Worm (Caenorhabditis elegans) whole organism, young adult: ENCODE results near the gene C39E6.2.

ENCODE experiments used
- B0261.1 ChIP-seq: sonication (generic microtip); optimal IDR thresholded peaks from 2 replicates; lab custom pipeline; 2016; ENCODE audit warnings: mild to moderate bottlenecking, missing genetic modification characterization, moderate library complexity, missing compliant biosample characterization
- D2030.7 ChIP-seq: fragments of 200-800 bp; sonication (Bioruptor generic); IDR thresholded peaks from 2 replicates; pipeline ENCODE4 v1.3.6; 2022; ENCODE audit warnings: missing genetic modification reagents, missing genetic modification characterization, missing compliant biosample characterization
- F23B12.7 ChIP-seq: sonication (generic microtip); optimal IDR thresholded peaks from 2 replicates; lab custom pipeline; 2017; ENCODE audit warnings: missing genetic modification characterization, mild to moderate bottlenecking, missing compliant biosample characterization, antibody characterized with exemption, moderate library complexity; ENCODE audit not compliant: insufficient read depth
- F33H1.4 ChIP-seq: fragments of 200-800 bp; sonication (Bioruptor generic); IDR thresholded peaks from 2 replicates; pipeline ENCODE4 v1.3.6; 2022; ENCODE audit warnings: missing genetic modification reagents, missing genetic modification characterization, missing compliant biosample characterization
- F49E8.2 ChIP-seq: sonication (generic microtip); optimal IDR thresholded peaks from 3 replicates; lab custom pipeline; 2017; ENCODE audit warnings: missing genetic modification characterization, mild to moderate bottlenecking, missing compliant biosample characterization, antibody characterized with exemption, moderate library complexity; ENCODE audit not compliant: insufficient read depth
- F57A8.1 ChIP-seq: fragments of 200-800 bp; sonication (Bioruptor generic); optimal IDR thresholded peaks from 2 replicates; lab custom pipeline; 2018; ENCODE audit warnings: mild to moderate bottlenecking, missing genetic modification characterization, moderate library complexity, missing compliant biosample characterization
- T07F8.4 ChIP-seq: sonication (generic microtip); optimal IDR thresholded peaks from 2 replicates; lab custom pipeline; 2016; ENCODE audit warnings: mild to moderate bottlenecking, missing genetic modification characterization, moderate library complexity, missing compliant biosample characterization
- T26A5.8 ChIP-seq: sonication (generic microtip); optimal IDR thresholded peaks from 2 replicates; lab custom pipeline; 2016; ENCODE audit warnings: missing genetic modification characterization, missing compliant biosample characterization
- Y53F4B.3 ChIP-seq: fragments of 200-800 bp; sonication (Bioruptor generic); IDR thresholded peaks from 2 replicates; pipeline ENCODE4 v1.3.6; 2022; ENCODE audit warnings: missing genetic modification reagents, missing genetic modification characterization, missing compliant biosample characterization
- Y53G8AR.9 ChIP-seq: fragments of 200-800 bp; sonication (Bioruptor generic); conservative IDR thresholded peaks from 2 replicates; pipeline ENCODE4 v1.3.6; 2022; ENCODE audit warnings: missing genetic modification reagents, missing genetic modification characterization, missing compliant biosample characterization
- Y67H2A.10 ChIP-seq: fragments of 200-800 bp; sonication (Bioruptor generic); conservative IDR thresholded peaks from 2 replicates; pipeline ENCODE4 v1.3.6; 2022; ENCODE audit warnings: missing genetic modification reagents, missing genetic modification characterization, missing compliant biosample characterization
- ama-1 ChIP-seq, 3 experiments: fragments of 150-350 bp in 1 of 3; sonication (generic microtip) in 2 of 3; optimal IDR thresholded peaks; 2 replicates each; lab custom pipeline; 2014 to 2018; ENCODE audit warnings: missing biosample characterization in 2 of 3, missing genetic modification characterization in 2 of 3, missing genetic modification reagents in 2 of 3
- aptf-2 ChIP-seq: fragments of 200-800 bp; sonication (Bioruptor generic); conservative IDR thresholded peaks from 2 replicates; pipeline ENCODE4 v1.3.6; 2022; ENCODE audit warnings: missing genetic modification reagents, missing genetic modification characterization, missing compliant biosample characterization
- athp-1 ChIP-seq: sonication (generic microtip); optimal IDR thresholded peaks from 2 replicates; lab custom pipeline; 2017; ENCODE audit warnings: mild to moderate bottlenecking, missing genetic modification characterization, missing compliant biosample characterization
- attf-5 ChIP-seq: fragments of 200-800 bp; sonication (Bioruptor generic); optimal IDR thresholded peaks from 2 replicates; lab custom pipeline; 2018; ENCODE audit warnings: mild to moderate bottlenecking, missing genetic modification characterization, missing compliant biosample characterization
- attf-6 ChIP-seq: fragments of 200-800 bp; sonication (Bioruptor generic); IDR thresholded peaks from 2 replicates; pipeline ENCODE4 v1.3.6; 2022; ENCODE audit warnings: missing genetic modification reagents, missing genetic modification characterization, missing compliant biosample characterization
- cebp-1 ChIP-seq, 2 experiments: fragments of 200-800 bp in 1 of 2; sonication (Bioruptor generic) in 1 of 2; sonication (generic microtip) in 1 of 2; IDR thresholded peaks in 1 of 2; optimal IDR thresholded peaks in 1 of 2; 2 replicates each; pipeline versions ENCODE4 v1.3.6 to Lab custom; 2017 to 2022; ENCODE audit warnings: missing compliant biosample characterization in 2 of 2, missing genetic modification characterization in 2 of 2, mild to moderate bottlenecking in 1 of 2, missing genetic modification reagents in 1 of 2, moderate library complexity in 1 of 2
- cebp-2 ChIP-seq: fragments of 200-800 bp; sonication (Bioruptor generic); IDR thresholded peaks from 2 replicates; pipeline ENCODE4 v1.3.6; 2022; ENCODE audit warnings: missing genetic modification characterization, missing compliant biosample characterization
- ceh-100 ChIP-seq: fragments of 200-800 bp; sonication (Bioruptor generic); IDR thresholded peaks from 2 replicates; pipeline ENCODE4 v1.3.6; 2022; ENCODE audit warnings: missing genetic modification reagents, missing genetic modification characterization, missing compliant biosample characterization
- ceh-27 ChIP-seq: fragments of 200-800 bp; sonication (Bioruptor generic); optimal IDR thresholded peaks from 2 replicates; lab custom pipeline; 2018; ENCODE audit warnings: mild to moderate bottlenecking, missing genetic modification characterization, moderate library complexity, missing compliant biosample characterization
- ceh-58 ChIP-seq: fragments of 200-800 bp; sonication (Bioruptor generic); IDR thresholded peaks from 2 replicates; pipeline ENCODE4 v1.3.6; 2022; ENCODE audit warnings: missing genetic modification characterization, missing compliant biosample characterization
- die-1 ChIP-seq: sonication (generic microtip); optimal IDR thresholded peaks from 2 replicates; lab custom pipeline; 2016; ENCODE audit warnings: missing genotype, mild to moderate bottlenecking, missing genetic modification characterization, missing compliant biosample characterization
- dox-1 ChIP-seq: fragments of 200-800 bp; sonication (Bioruptor generic); IDR thresholded peaks from 2 replicates; pipeline ENCODE4 v1.3.6; 2022; ENCODE audit warnings: missing genetic modification reagents, missing genetic modification characterization, missing compliant biosample characterization
- dpff-1 ChIP-seq: sonication (generic microtip); optimal IDR thresholded peaks from 2 replicates; lab custom pipeline; 2017; ENCODE audit warnings: mild to moderate bottlenecking, missing genetic modification characterization, missing compliant biosample characterization
- dpl-1 ChIP-seq: fragments of 150-350 bp; optimal IDR thresholded peaks from 2 replicates; lab custom pipeline; 2014; ENCODE audit warnings: missing biosample characterization, missing genetic modification reagents, missing genetic modification characterization
- egrh-3 ChIP-seq: fragments of 200-800 bp; sonication (Bioruptor generic); IDR thresholded peaks from 2 replicates; pipeline ENCODE4 v1.3.6; 2022; ENCODE audit warnings: missing genetic modification reagents, missing genetic modification characterization, missing compliant biosample characterization
- him-1 ChIP-seq: sonication (generic microtip); optimal IDR thresholded peaks from 2 replicates; lab custom pipeline; 2016; ENCODE audit warnings: missing genotype, missing genetic modification reagents, missing genetic modification characterization, missing compliant biosample characterization
- lag-1 ChIP-seq: fragments of 200-800 bp; sonication (Bioruptor generic); IDR thresholded peaks from 2 replicates; pipeline ENCODE4 v1.3.6; 2022; ENCODE audit warnings: missing genetic modification reagents, missing genetic modification characterization, missing compliant biosample characterization
- let-526 ChIP-seq: fragments of 200-800 bp; sonication (Bioruptor generic); IDR thresholded peaks from 2 replicates; pipeline ENCODE4 v1.3.6; 2022; ENCODE audit warnings: missing genetic modification reagents, missing genetic modification characterization, missing compliant biosample characterization
- let-607 ChIP-seq, 2 experiments: fragments of 200-800 bp in 1 of 2; sonication (Bioruptor generic) in 1 of 2; sonication (generic microtip) in 1 of 2; optimal IDR thresholded peaks; 2 replicates each; lab custom pipeline; 2016 to 2018; ENCODE audit warnings: mild to moderate bottlenecking in 2 of 2, missing compliant biosample characterization in 2 of 2, missing genetic modification characterization in 2 of 2, moderate library complexity in 2 of 2, missing genotype in 1 of 2
- lin-40 ChIP-seq: sonication (generic microtip); optimal IDR thresholded peaks from 2 replicates; lab custom pipeline; 2016; ENCODE audit warnings: missing genetic modification characterization, mild to moderate bottlenecking, missing compliant biosample characterization, missing genotype, missing genetic modification reagents
- lin-54 ChIP-seq: fragments of 200-800 bp; sonication (Bioruptor generic); optimal IDR thresholded peaks from 2 replicates; lab custom pipeline; 2018; ENCODE audit warnings: mild to moderate bottlenecking, missing genetic modification characterization, missing compliant biosample characterization
- lir-1 ChIP-seq: fragments of 200-800 bp; sonication (Bioruptor generic); conservative IDR thresholded peaks from 2 replicates; pipeline ENCODE4 v1.3.6; 2022; ENCODE audit warnings: missing genetic modification reagents, missing genetic modification characterization, missing compliant biosample characterization
- madf-10 ChIP-seq: sonication (generic microtip); optimal IDR thresholded peaks from 2 replicates; lab custom pipeline; 2016; ENCODE audit warnings: mild to moderate bottlenecking, missing genetic modification characterization, missing compliant biosample characterization
- mcd-1 ChIP-seq: fragments of 200-800 bp; sonication (Bioruptor generic); IDR thresholded peaks from 2 replicates; pipeline ENCODE4 v1.3.6; 2022; ENCODE audit warnings: missing genetic modification reagents, missing genetic modification characterization, missing compliant biosample characterization
- mxl-1 ChIP-seq: sonication (generic microtip); optimal IDR thresholded peaks from 2 replicates; lab custom pipeline; 2016; ENCODE audit warnings: missing genetic modification characterization, missing compliant biosample characterization
- nhr-120 ChIP-seq: fragments of 200-800 bp; sonication (Bioruptor generic); IDR thresholded peaks from 2 replicates; pipeline ENCODE4 v1.3.6; 2022; ENCODE audit warnings: missing genetic modification characterization, missing compliant biosample characterization
- nhr-80 ChIP-seq: sonication (generic microtip); optimal IDR thresholded peaks from 2 replicates; lab custom pipeline; 2016; ENCODE audit warnings: missing genetic modification characterization, missing compliant biosample characterization
- pbrm-1 ChIP-seq: fragments of 200-800 bp; sonication (Bioruptor generic); IDR thresholded peaks from 2 replicates; pipeline ENCODE4 v1.3.6; 2022; ENCODE audit warnings: missing genetic modification reagents, missing genetic modification characterization, missing compliant biosample characterization
- repo-1 ChIP-seq: sonication (generic microtip); optimal IDR thresholded peaks from 2 replicates; lab custom pipeline; 2017; ENCODE audit warnings: mild to moderate bottlenecking, missing genetic modification characterization, missing compliant biosample characterization
- snpc-4 ChIP-seq, 5 experiments: fragments of 150-350 bp in 1 of 5; sonication (generic microtip) in 4 of 5; optimal IDR thresholded peaks; 2 replicates each; lab custom pipeline; 2014 to 2018; ENCODE audit warnings: missing genetic modification characterization in 5 of 5, missing biosample characterization in 3 of 5, antibody characterized with exemption in 2 of 5, mild to moderate bottlenecking in 2 of 5, missing compliant biosample characterization in 2 of 5, missing genotype in 2 of 5, moderate library complexity in 2 of 5, missing genetic modification reagents in 1 of 5
- somi-1 ChIP-seq: fragments of 200-800 bp; sonication (Bioruptor generic); optimal IDR thresholded peaks from 2 replicates; lab custom pipeline; 2018; ENCODE audit warnings: mild to moderate bottlenecking, missing genetic modification characterization, missing compliant biosample characterization
- sptf-2 ChIP-seq: fragments of 200-800 bp; sonication (Bioruptor generic); optimal IDR thresholded peaks from 2 replicates; lab custom pipeline; 2018; ENCODE audit warnings: mild to moderate bottlenecking, missing genetic modification characterization, missing compliant biosample characterization
- unc-130 ChIP-seq: sonication (generic microtip); optimal IDR thresholded peaks from 2 replicates; lab custom pipeline; 2016; ENCODE audit warnings: missing genetic modification reagents, missing genetic modification characterization, missing compliant biosample characterization
- ztf-26 ChIP-seq: sonication (generic microtip); optimal IDR thresholded peaks from 2 replicates; lab custom pipeline; 2017; ENCODE audit warnings: missing genetic modification characterization, missing compliant biosample characterization
- ztf-3 ChIP-seq: fragments of 200-800 bp; sonication (Bioruptor generic); optimal IDR thresholded peaks from 2 replicates; lab custom pipeline; 2018; ENCODE audit warnings: mild to moderate bottlenecking, missing genetic modification characterization, missing compliant biosample characterization

The C39E6.2 gene

ce11 chrX:4711698-4712329, 43.1 kb downstream of the C39E6.2 start, which contains the start of the genes dnj-14 and glit-1 (continued):
- no peak for TF ChIP-seq ama-1 (optimal IDR thresholded peaks at IDR 0.05; lab: Kevin White, UChicago)
- no peak for TF ChIP-seq ama-1 (GFP tag; optimal IDR thresholded peaks at IDR 0.05; lab: Kevin White, UChicago)
- peak; percentile 94 for TF ChIP-seq attf-5 (GFP tag; lab: Kevin White, UChicago)
- no peak for TF ChIP-seq nhr-120 (GFP tag; lab: Robert Waterston, UW)
- no peak for TF ChIP-seq ceh-58 (GFP tag; lab: Robert Waterston, UW)
- no peak for TF ChIP-seq ceh-100 (GFP tag; lab: Robert Waterston, UW)
- peak; percentile 52; the same call in 1 of the 2 replicates for TF ChIP-seq cebp-1 (GFP tag; IDR thresholded peaks at IDR 0.05; lab: Robert Waterston, UW)
- peak; percentile 89 for TF ChIP-seq cebp-1 (tag; optimal IDR thresholded peaks at IDR 0.05; lab: Kevin White, UChicago)
- TF ChIP-seq somi-1 (GFP tag; lab: Kevin White, UChicago), result peak; percentile 4
- no peak for TF ChIP-seq die-1 (tag; lab: Kevin White, UChicago)
- no peak for TF ChIP-seq lag-1 (GFP tag; lab: Robert Waterston, UW)
- TF ChIP-seq egrh-3 (GFP tag; lab: Robert Waterston, UW), result peak; percentile 46; the same call in 1 of the 2 replicates
- TF ChIP-seq lir-1, result peak; percentile 36; the same call in 1 of the 2 replicates
- TF ChIP-seq repo-1 (tag; lab: Kevin White, UChicago), result peak; percentile 51
- peak; percentile 78 for TF ChIP-seq F23B12.7 (tag; lab: Kevin White, UChicago)
- TF ChIP-seq F49E8.2 (tag; lab: Kevin White, UChicago), result no peak
- TF ChIP-seq aptf-2 (GFP tag; lab: Robert Waterston, UW), result no peak
- no peak for TF ChIP-seq Y53F4B.3 (GFP tag; lab: Robert Waterston, UW)
- no peak for TF ChIP-seq him-1 (tag; lab: Kevin White, UChicago)
- TF ChIP-seq athp-1 (tag; lab: Kevin White, UChicago), result peak; percentile 36
- peak; percentile 57 for TF ChIP-seq ztf-26 (tag; lab: Kevin White, UChicago)
- peak; percentile 76; the same call in 1 of the 2 replicates for TF ChIP-seq let-526 (GFP tag; lab: Robert Waterston, UW)
- TF ChIP-seq ceh-27 (GFP tag; lab: Kevin White, UChicago), result peak; percentile 91
- peak; percentile 81 for TF ChIP-seq lin-40
- TF ChIP-seq D2030.7 (GFP tag; lab: Robert Waterston, UW), result no peak
- TF ChIP-seq Y67H2A.10 (GFP tag; lab: Robert Waterston, UW), result no peak
- 0 out of 2 replicates have a peak, but pooled peaks have one; percentile 35 for TF ChIP-seq Y53G8AR.9
- TF ChIP-seq pbrm-1, result peak; percentile 84; the same call in 1 of the 2 replicates
- no peak for TF ChIP-seq T07F8.4
- TF ChIP-seq dox-1 (GFP tag; lab: Robert Waterston, UW), result peak; percentile 91
- TF ChIP-seq mxl-1 (tag; lab: Kevin White, UChicago), result no peak
- no peak for TF ChIP-seq sptf-2
- TF ChIP-seq attf-6 (GFP tag; lab: Robert Waterston, UW), result no peak
- TF ChIP-seq dpff-1 (tag; lab: Kevin White, UChicago), result no peak
- peak; percentile 79 for TF ChIP-seq F33H1.4
- no peak for TF ChIP-seq F57A8.1 (GFP tag; lab: Kevin White, UChicago)
- no peak for TF ChIP-seq dpl-1 (GFP tag; lab: Kevin White, UChicago)

- TF ChIP-seq T26A5.8 (tag; lab: Kevin White, UChicago) (no peak), B0261.1 (tag; lab: Kevin White, UChicago) (no peak), snpc-4 (GFP tag; optimal IDR thresholded peaks at IDR 0.05; lab: Kevin White, UChicago) (no peak), snpc-4 (tag; optimal IDR thresholded peaks at IDR 0.05; lab: Kevin White, UChicago) (peak in 2 of 4 experiments; percentile 2 to 8), mcd-1 (GFP tag; lab: Robert Waterston, UW) (peak; percentile 29; the same call in 1 of the 2 replicates), athp-1 (tag; lab: Kevin White, UChicago) (no peak), cebp-2 (GFP tag; lab: Robert Waterston, UW) (no peak), unc-130 (GFP tag; lab: Kevin White, UChicago) (no peak), nhr-80 (peak; percentile 97), dox-1 (GFP tag; lab: Robert Waterston, UW) (peak; percentile 71), pbrm-1 (0 out of 2 replicates have a peak, but pooled peaks have one; percentile 35), madf-10 (no peak), lin-54 (GFP tag; lab: Kevin White, UChicago) (peak; percentile 8), let-607 (tag; optimal IDR thresholded peaks at IDR 0.05; lab: Kevin White, UChicago) (peak; percentile 88 to 91), ztf-3 (GFP tag; lab: Kevin White, UChicago) (no peak)
Observed at ce11 chrX:4706755-4707226, 48.1 kb downstream of the C39E6.2 start, which contains the start of gene dhhc-10. TSS of gene dhhc-10 (plus strand) at chrX:4707176.
